Worm (Caenorhabditis elegans): ENCODE data around the gene F22H10.3.

Gene F22H10.3

ce11 chrX:16634708-16635107 lies 42.8 kb downstream of the F22H10.3 start (continued):
- no peak for TF ChIP-seq ceh-16 (tag; optimal IDR thresholded peaks at IDR 0.05)
- TF ChIP-seq hmg-11 (tag; optimal IDR thresholded peaks at IDR 0.05) = peak; percentile 80
- no peak for TF ChIP-seq eor-1 (tag; optimal IDR thresholded peaks at IDR 0.05)
- peak in 1 of 3 experiments; percentile 54 for TF ChIP-seq elt-3 (tag; optimal IDR thresholded peaks at IDR 0.05)

ce11 chrX:16634103-16634502 lies 43.4 kb downstream of the F22H10.3 start:
- TF ChIP-seq nhr-28 (tag; optimal IDR thresholded peaks at IDR 0.05) (no peak), ama-1 (optimal IDR thresholded peaks at IDR 0.05) (no peak), sea-2 (GFP tag; optimal IDR thresholded peaks at IDR 0.05) (no peak), daf-12 (tag; optimal IDR thresholded peaks at IDR 0.05) (no peak), skn-1 (tag; optimal IDR thresholded peaks at IDR 0.05) (no peak), unc-62 (GFP tag; optimal IDR thresholded peaks at IDR 0.05) (no peak)

- TF ChIP-seq nhr-67 (tag; optimal IDR thresholded peaks at IDR 0.05) (no peak), egl-27 (tag; optimal IDR thresholded peaks at IDR 0.05) (no peak)
Measured at ce11 chrX:16633052-16633451, 44.5 kb downstream of the F22H10.3 start, which contains the start of gene C06G1.1. C06G1.1 (plus strand) TSS chrX:16633352.

- TF ChIP-seq nhr-12 (tag; optimal IDR thresholded peaks at IDR 0.05) (no peak), jun-1 (tag; optimal IDR thresholded peaks at IDR 0.05) (no peak), ama-1 (optimal IDR thresholded peaks at IDR 0.05) (no peak), egl-27 (tag; optimal IDR thresholded peaks at IDR 0.05) (no peak), fos-1 (tag; optimal IDR thresholded peaks at IDR 0.05) (no peak), nhr-25 (tag; optimal IDR thresholded peaks at IDR 0.05) (no peak), daf-12 (tag; optimal IDR thresholded peaks at IDR 0.05) (no peak), eor-1 (tag; optimal IDR thresholded peaks at IDR 0.05) (no peak), pha-4 (tag; optimal IDR thresholded peaks at IDR 0.05) (no peak), ceh-16 (tag; optimal IDR thresholded peaks at IDR 0.05) (no peak), nhr-11 (tag; optimal IDR thresholded peaks at IDR 0.05) (no peak), lsy-12 (tag; optimal IDR thresholded peaks at IDR 0.05) (no peak), aly-2 (tag; optimal IDR thresholded peaks at IDR 0.05) (no peak), tbx-2 (tag; optimal IDR thresholded peaks at IDR 0.05) (no peak), zag-1 (tag; optimal IDR thresholded peaks at IDR 0.05) (no peak), lin-15B (tag; optimal IDR thresholded peaks at IDR 0.05) (no peak), R02D3.7 (tag; optimal IDR thresholded peaks at IDR 0.05) (no peak), pqm-1 (tag; optimal IDR thresholded peaks at IDR 0.05) (no peak)
Measured at ce11 chrX:16631847-16632246, 45.7 kb downstream of the F22H10.3 start.

ce11 chrX:16629773-16630172 lies 47.7 kb downstream of the F22H10.3 start:
- TF ChIP-seq hmg-11 (tag; optimal IDR thresholded peaks at IDR 0.05) (no peak), nhr-25 (tag; optimal IDR thresholded peaks at IDR 0.05) (peak; percentile 32)

- TF ChIP-seq snpc-4 (tag; optimal IDR thresholded peaks at IDR 0.05) = peak; percentile 64
- no peak for TF ChIP-seq tbx-2 (tag; optimal IDR thresholded peaks at IDR 0.05)
- no peak for TF ChIP-seq ceh-16 (tag; optimal IDR thresholded peaks at IDR 0.05)
Measured at ce11 chrX:16629168-16629567, 48.3 kb downstream of the F22H10.3 start.

Data from whole organism, L3 larva.